Fruit fly (Drosophila melanogaster): ENCODE data around the gene CG1092.

Gene CG1092

DNA sequence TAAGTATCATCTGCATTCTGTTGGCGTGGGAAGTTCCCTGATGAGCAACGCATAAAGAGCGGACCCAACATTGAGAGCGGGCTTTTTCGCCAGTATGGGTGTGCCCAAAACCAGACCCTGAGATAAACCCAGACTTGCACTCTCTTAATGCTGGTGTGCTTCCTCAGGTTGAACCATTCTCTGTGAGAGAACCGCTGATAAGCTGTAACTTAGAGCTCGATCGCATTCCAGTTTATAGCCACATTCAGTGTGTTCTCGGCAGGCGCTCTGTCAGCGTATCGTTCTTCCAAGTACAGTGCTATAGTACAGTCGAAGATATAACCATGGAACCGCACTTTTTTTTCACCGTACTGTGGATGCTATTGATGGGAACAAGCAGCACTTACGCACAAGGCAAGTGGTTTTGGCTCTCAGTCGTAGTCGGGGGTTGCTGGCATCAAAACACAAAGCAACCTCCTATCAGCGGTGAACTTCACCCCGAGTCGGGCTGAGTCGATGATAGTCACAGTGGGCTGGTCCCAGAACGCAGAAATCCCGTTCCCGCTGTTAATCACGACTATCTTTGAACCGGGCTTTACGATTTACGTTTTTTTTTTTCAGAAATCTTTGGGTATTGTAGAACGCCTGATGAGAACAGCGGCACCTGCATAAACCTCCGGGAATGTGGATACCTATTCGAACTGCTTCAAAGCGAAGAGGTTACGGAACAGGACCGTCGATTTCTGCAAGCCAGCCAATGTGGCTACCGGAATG is 41.3 kb downstream of the CG1092 start, which contains the start of gene MP1:
Gene MP1, plus strand, starts transcription at position 245 of the 753 bp plus-strand sequence.
- TF ChIP-seq CG8478 (optimal IDR thresholded peaks at IDR 0.05) (no peak), CTCF (optimal IDR thresholded peaks at IDR 0.05) (no peak)

DNA sequence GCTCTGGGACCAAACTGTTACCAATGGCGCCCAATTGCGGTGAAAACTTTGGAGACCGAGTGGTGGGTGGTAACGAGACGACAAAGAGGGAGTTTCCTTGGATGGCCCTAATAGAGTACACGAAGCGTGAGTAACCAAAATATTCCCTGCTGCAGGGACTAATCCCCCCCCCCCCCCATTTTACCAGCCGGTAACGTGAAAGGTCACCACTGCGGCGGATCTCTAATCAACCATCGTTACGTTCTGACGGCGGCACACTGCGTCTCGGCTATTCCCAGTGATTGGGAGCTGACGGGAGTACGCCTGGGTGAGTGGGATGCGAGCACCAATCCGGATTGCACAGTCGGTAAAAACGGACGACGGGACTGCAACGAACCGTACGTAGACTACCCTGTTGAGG is 42.1 kb downstream of the CG1092 start:
- TF ChIP-seq CG8478 (optimal IDR thresholded peaks at IDR 0.05) (no peak), CTCF (optimal IDR thresholded peaks at IDR 0.05) (no peak)

DNA sequence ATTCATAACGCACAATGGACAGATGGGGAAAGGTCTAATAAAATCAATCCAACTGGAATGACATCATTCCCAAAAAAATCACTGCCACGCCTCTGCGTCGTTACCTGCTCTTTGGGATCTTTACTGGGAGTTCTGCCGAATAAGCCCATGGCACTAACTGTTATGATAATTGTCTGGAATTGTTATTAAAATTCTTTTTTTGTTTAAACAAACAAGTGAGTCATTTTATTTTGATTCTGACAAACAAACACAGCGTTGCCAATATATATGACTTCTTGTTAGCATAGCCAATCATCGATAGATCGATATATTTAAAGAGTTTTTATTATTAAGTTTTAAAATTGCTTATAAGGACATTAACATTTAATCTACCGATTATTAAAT is 44.1 kb downstream of the CG1092 start, which contains the start of gene Vps24:
Gene Vps24, minus strand, starts transcription at position 265 of the 384 bp plus-strand sequence.
- TF ChIP-seq CG8478 (optimal IDR thresholded peaks at IDR 0.05) (no peak), CTCF (optimal IDR thresholded peaks at IDR 0.05) (no peak)

DNA sequence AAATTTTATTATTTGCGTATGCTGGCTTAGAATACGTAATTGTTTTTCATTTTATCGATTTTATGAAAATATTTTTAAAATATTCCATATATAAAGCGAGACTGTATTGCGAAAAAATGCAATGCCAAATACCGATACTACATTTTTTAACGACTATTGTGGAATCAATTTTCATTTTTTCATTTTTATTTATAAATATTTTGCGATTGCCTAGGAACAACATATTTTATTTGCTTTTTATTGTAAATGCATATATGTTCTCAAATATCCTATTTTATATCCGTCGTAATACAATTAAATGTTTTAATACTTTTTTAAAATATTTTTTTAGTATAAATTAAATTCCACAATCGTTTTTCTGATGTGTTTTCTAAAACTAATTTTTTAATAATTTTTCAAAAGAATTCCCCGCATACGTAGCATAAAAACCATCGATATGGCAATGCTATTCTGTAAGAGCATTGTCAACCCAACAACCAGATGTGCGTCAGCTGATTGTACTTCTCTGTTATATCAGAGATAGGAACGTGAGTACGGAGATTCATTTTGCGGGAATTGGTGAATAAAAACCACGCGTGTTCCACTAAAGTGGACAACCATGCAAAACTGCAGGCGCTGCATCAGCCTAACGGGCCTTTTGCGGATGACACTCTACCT is 44.6 kb downstream of the CG1092 start, which contains the start of gene Suv3:
Gene Suv3, plus strand, starts transcription at position 489 of the 657 bp plus-strand sequence.
- TF ChIP-seq CTCF (optimal IDR thresholded peaks at IDR 0.05), result no peak
- TF ChIP-seq CG8478 (optimal IDR thresholded peaks at IDR 0.05), result no peak
